Worm (Caenorhabditis elegans) whole organism, L4 larva: ENCODE measurements around the gene ZK1248.5.
"Not testable (repeated sequence)": the region's sequence is repeated elsewhere in the genome, so short reads cannot be mapped to it uniquely, and the experiment has no call there.

Source experiments
- F37D6.2 ChIP-seq: sonication (generic microtip); optimal IDR thresholded peaks from 2 replicates; lab custom pipeline; 2016; ENCODE audit warnings: mild to moderate bottlenecking, missing genetic modification characterization, missing compliant biosample characterization
- F49E8.2 ChIP-seq: sonication (generic microtip); optimal IDR thresholded peaks from 2 replicates; lab custom pipeline; 2016; ENCODE audit warnings: missing compliant biosample characterization, mild to moderate bottlenecking, missing genetic modification characterization, borderline replicate concordance
- R02D3.7 ChIP-seq: fragments of 150-350 bp; sonication (generic microtip); optimal IDR thresholded peaks from 3 replicates; lab custom pipeline; 2014; ENCODE audit warnings: missing biosample characterization, missing genetic modification characterization
- Y48G9A.11 ChIP-seq: fragments of 200-800 bp; sonication (Bioruptor generic); IDR thresholded peaks from 2 replicates; pipeline ENCODE4 v1.3.6; 2022; ENCODE audit warnings: missing genetic modification reagents, missing genetic modification characterization, missing compliant biosample characterization
- aha-1 ChIP-seq: fragments of 150-350 bp; peaks from one replicate; lab custom pipeline; 2014; ENCODE audit warnings: missing biosample characterization, missing genetic modification characterization
- aly-2 ChIP-seq: sonication (generic microtip); optimal IDR thresholded peaks from 2 replicates; lab custom pipeline; 2018; ENCODE audit warnings: missing biosample characterization, missing genetic modification characterization
- ceh-20 ChIP-seq: fragments of 200-800 bp; sonication (Bioruptor generic); IDR thresholded peaks from 2 replicates; pipeline ENCODE4 v1.3.6; 2022; ENCODE audit warnings: missing genetic modification reagents, missing genetic modification characterization, missing compliant biosample characterization
- ceh-44 ChIP-seq: fragments of 200-800 bp; sonication (Bioruptor generic); IDR thresholded peaks from 2 replicates; pipeline ENCODE4 v1.3.6; 2022; ENCODE audit warnings: missing genetic modification reagents, missing genetic modification characterization, missing compliant biosample characterization
- ceh-82 ChIP-seq: sonication (generic microtip); optimal IDR thresholded peaks from 2 replicates; lab custom pipeline; 2017; ENCODE audit warnings: missing biosample characterization, missing genetic modification characterization
- cey-2 ChIP-seq: sonication (generic microtip); optimal IDR thresholded peaks from 3 replicates; lab custom pipeline; 2017; ENCODE audit warnings: missing genetic modification characterization, mild to moderate bottlenecking, missing compliant biosample characterization, antibody characterized with exemption, borderline replicate concordance; ENCODE audit not compliant: insufficient read depth
- ctbp-1 ChIP-seq: fragments of 200-800 bp; sonication (Bioruptor generic); IDR thresholded peaks from 2 replicates; pipeline ENCODE4 v1.3.6; 2022; ENCODE audit warnings: missing genetic modification reagents, missing genetic modification characterization, missing compliant biosample characterization
- daf-12 ChIP-seq: fragments of 150-350 bp; optimal IDR thresholded peaks from 2 replicates; lab custom pipeline; 2014; ENCODE audit warnings: missing biosample characterization, missing genetic modification reagents, missing genetic modification characterization
- daf-16 ChIP-seq, 3 experiments: sonication (generic microtip); optimal IDR thresholded peaks; 2 replicates each; lab custom pipeline; 2016 to 2017; ENCODE audit warnings: missing genetic modification characterization in 3 of 3, missing genetic modification reagents in 3 of 3, mild to moderate bottlenecking in 2 of 3, missing compliant biosample characterization in 2 of 3, missing biosample characterization in 1 of 3, moderate library complexity in 1 of 3
- daf-19 ChIP-seq: fragments of 200-800 bp; sonication (Bioruptor generic); conservative IDR thresholded peaks from 2 replicates; pipeline ENCODE4 v1.3.6; 2022; ENCODE audit warnings: missing genetic modification characterization, missing compliant biosample characterization
- dmd-9 ChIP-seq: fragments of 200-800 bp; sonication (Bioruptor generic); IDR thresholded peaks from 2 replicates; pipeline ENCODE4 v1.3.6; 2022; ENCODE audit warnings: missing genetic modification reagents, missing genetic modification characterization, missing compliant biosample characterization
- dpl-1 ChIP-seq: fragments of 150-350 bp; optimal IDR thresholded peaks from 2 replicates; lab custom pipeline; 2014; ENCODE audit warnings: missing biosample characterization, missing genetic modification reagents, missing genetic modification characterization
- dve-1 ChIP-seq: sonication (generic microtip); optimal IDR thresholded peaks from 2 replicates; lab custom pipeline; 2017; ENCODE audit warnings: antibody characterized with exemption, mild to moderate bottlenecking, missing genetic modification characterization, missing compliant biosample characterization; ENCODE audit not compliant: insufficient read depth
- hif-1 ChIP-seq, 2 experiments: sonication (generic microtip); optimal IDR thresholded peaks; 2 replicates each; lab custom pipeline; 2016 to 2017; ENCODE audit warnings: missing compliant biosample characterization in 2 of 2, missing genetic modification characterization in 2 of 2, missing genetic modification reagents in 2 of 2, missing genotype in 2 of 2, mild to moderate bottlenecking in 1 of 2
- hlh-30 ChIP-seq: sonication (generic microtip); optimal IDR thresholded peaks from 2 replicates; lab custom pipeline; 2017; ENCODE audit warnings: antibody characterized with exemption, mild to moderate bottlenecking, missing genetic modification characterization, missing compliant biosample characterization; ENCODE audit not compliant: insufficient read depth
- hmg-1.1 ChIP-seq: fragments of 200-800 bp; sonication (Bioruptor generic); IDR thresholded peaks from 2 replicates; pipeline ENCODE4 v1.3.6; 2022; ENCODE audit warnings: missing genetic modification reagents, missing genetic modification characterization, missing compliant biosample characterization
- lim-7 ChIP-seq: fragments of 200-800 bp; sonication (Bioruptor generic); IDR thresholded peaks from 2 replicates; pipeline ENCODE4 v1.3.6; 2022; ENCODE audit warnings: missing genetic modification characterization, missing compliant biosample characterization
- lin-1 ChIP-seq: fragments of 200-800 bp; sonication (Bioruptor generic); IDR thresholded peaks from 2 replicates; pipeline ENCODE4 v1.3.6; 2022; ENCODE audit warnings: missing genetic modification reagents, missing genetic modification characterization, missing compliant biosample characterization
- lin-13 ChIP-seq: fragments of 150-350 bp; optimal IDR thresholded peaks from 2 replicates; lab custom pipeline; 2014; ENCODE audit warnings: missing biosample characterization, missing genetic modification reagents, missing genetic modification characterization
- lin-38 ChIP-seq: fragments of 200-800 bp; sonication (Bioruptor generic); IDR thresholded peaks from 2 replicates; pipeline ENCODE4 v1.3.6; 2022; ENCODE audit warnings: missing genetic modification reagents, missing genetic modification characterization, missing compliant biosample characterization
- lir-3 ChIP-seq: sonication (generic microtip); optimal IDR thresholded peaks from 2 replicates; lab custom pipeline; 2016; ENCODE audit warnings: mild to moderate bottlenecking, missing genetic modification characterization, missing compliant biosample characterization
- madf-5 ChIP-seq, 2 experiments: fragments of 200-800 bp; sonication (Bioruptor generic); IDR thresholded peaks; 2 replicates each; pipeline ENCODE4 v1.3.6; 2022; ENCODE audit warnings: missing compliant biosample characterization in 2 of 2, missing genetic modification characterization in 2 of 2
- mes-2 ChIP-seq: sonication (generic microtip); optimal IDR thresholded peaks from 2 replicates; lab custom pipeline; 2016; ENCODE audit warnings: missing genotype, mild to moderate bottlenecking, missing genetic modification characterization, missing compliant biosample characterization; ENCODE audit not compliant: poor library complexity, severe bottlenecking
- nhr-111 ChIP-seq: fragments of 200-800 bp; sonication (Bioruptor generic); optimal IDR thresholded peaks from 2 replicates; lab custom pipeline; 2018; ENCODE audit warnings: mild to moderate bottlenecking, missing genetic modification characterization, missing compliant biosample characterization
- nhr-237 ChIP-seq: sonication (generic microtip); optimal IDR thresholded peaks from 2 replicates; lab custom pipeline; 2017; ENCODE audit warnings: missing biosample characterization, missing genetic modification characterization
- nhr-28 ChIP-seq: fragments of 150-350 bp; optimal IDR thresholded peaks from 2 replicates; lab custom pipeline; 2014; ENCODE audit warnings: missing biosample characterization, missing genetic modification characterization
- nhr-76 ChIP-seq: fragments of 150-350 bp; optimal IDR thresholded peaks from 2 replicates; lab custom pipeline; 2014; ENCODE audit warnings: missing biosample characterization, missing genetic modification characterization
- nhr-77 ChIP-seq: fragments of 150-350 bp; optimal IDR thresholded peaks from 2 replicates; lab custom pipeline; 2014; ENCODE audit warnings: missing biosample characterization, missing genetic modification characterization
- php-3 ChIP-seq: fragments of 200-800 bp; sonication (Bioruptor generic); IDR thresholded peaks from 2 replicates; pipeline ENCODE4 v1.3.6; 2022; ENCODE audit warnings: missing genetic modification reagents, missing genetic modification characterization, missing compliant biosample characterization
- pqm-1 ChIP-seq: sonication (generic microtip); optimal IDR thresholded peaks from 2 replicates; lab custom pipeline; 2017; ENCODE audit warnings: missing biosample characterization, missing genetic modification characterization
- set-16 ChIP-seq: fragments of 200-800 bp; sonication (Bioruptor generic); IDR thresholded peaks from 2 replicates; pipeline ENCODE4 v1.3.6; 2022; ENCODE audit warnings: missing genetic modification reagents, missing genetic modification characterization, missing compliant biosample characterization
- skn-1 ChIP-seq: fragments of 150-350 bp; optimal IDR thresholded peaks from 2 replicates; lab custom pipeline; 2014; ENCODE audit warnings: missing biosample characterization, missing genetic modification characterization
- snpc-1.2 ChIP-seq: fragments of 200-800 bp; sonication (Bioruptor generic); IDR thresholded peaks from 2 replicates; pipeline ENCODE4 v1.3.6; 2022; ENCODE audit warnings: missing genetic modification reagents, missing genetic modification characterization, missing compliant biosample characterization
- spr-3 ChIP-seq: fragments of 200-800 bp; sonication (Bioruptor generic); optimal IDR thresholded peaks from 2 replicates; lab custom pipeline; 2018; ENCODE audit warnings: mild to moderate bottlenecking, missing genetic modification characterization, missing compliant biosample characterization
- tra-1 ChIP-seq: fragments of 200-800 bp; sonication (Bioruptor generic); IDR thresholded peaks from 2 replicates; pipeline ENCODE4 v1.3.6; 2022; ENCODE audit warnings: missing genetic modification reagents, missing genetic modification characterization, missing compliant biosample characterization
- unc-130 ChIP-seq: sonication (generic microtip); optimal IDR thresholded peaks from 2 replicates; lab custom pipeline; 2016; ENCODE audit warnings: missing genetic modification reagents, missing genetic modification characterization, missing compliant biosample characterization
- vab-7 ChIP-seq: fragments of 200-800 bp; sonication (Bioruptor generic); IDR thresholded peaks from 2 replicates; pipeline ENCODE4 v1.3.6; 2022; ENCODE audit warnings: missing genetic modification reagents, missing genetic modification characterization, missing compliant biosample characterization
- zfp-2 ChIP-seq: sonication (generic microtip); optimal IDR thresholded peaks from 2 replicates; lab custom pipeline; 2016; ENCODE audit warnings: mild to moderate bottlenecking, missing genetic modification characterization, missing compliant biosample characterization
- zip-11 ChIP-seq: fragments of 200-800 bp; sonication (Bioruptor generic); IDR thresholded peaks from 2 replicates; pipeline ENCODE4 v1.3.6; 2022; ENCODE audit warnings: missing genetic modification characterization, missing compliant biosample characterization

ZK1248.5 gene

DNA sequence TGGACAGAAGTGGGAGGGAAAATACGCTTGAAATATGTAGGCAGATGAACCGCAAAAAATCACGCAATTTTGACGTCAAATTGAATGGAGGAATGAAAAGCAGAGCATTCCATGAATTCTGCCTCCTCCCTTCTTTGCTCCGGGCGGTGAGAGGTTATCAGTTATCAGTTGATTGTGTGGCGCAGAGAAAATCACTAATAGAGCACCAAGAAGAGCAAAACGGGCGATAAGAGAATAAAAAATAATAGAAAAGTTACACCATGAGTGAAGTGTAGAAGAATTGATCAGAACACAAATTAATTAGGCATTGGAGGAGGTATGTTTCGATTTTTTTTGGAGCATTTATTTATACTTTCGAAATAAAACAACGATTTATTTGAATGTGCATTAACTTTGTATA is 3.8 kb upstream of the ZK1248.5 start (continued):
- TF ChIP-seq nhr-77 (tag; lab: Kevin White, UChicago) (peak; percentile 52), hmg-1.1 (GFP tag; lab: Robert Waterston, UW) (no peak), nhr-237 (tag; lab: Kevin White, UChicago) (no peak), ctbp-1 (no peak), unc-130 (GFP tag; lab: Kevin White, UChicago) (no peak), daf-19 (GFP tag; lab: Robert Waterston, UW) (no peak), dve-1 (tag; lab: Kevin White, UChicago) (peak; percentile 28), spr-3 (GFP tag; lab: Kevin White, UChicago) (no peak), snpc-1.2 (no peak), lin-13 (GFP tag; lab: Kevin White, UChicago) (no peak)
- TF ChIP-seq, all 104 proteins: peak for 9

DNA sequence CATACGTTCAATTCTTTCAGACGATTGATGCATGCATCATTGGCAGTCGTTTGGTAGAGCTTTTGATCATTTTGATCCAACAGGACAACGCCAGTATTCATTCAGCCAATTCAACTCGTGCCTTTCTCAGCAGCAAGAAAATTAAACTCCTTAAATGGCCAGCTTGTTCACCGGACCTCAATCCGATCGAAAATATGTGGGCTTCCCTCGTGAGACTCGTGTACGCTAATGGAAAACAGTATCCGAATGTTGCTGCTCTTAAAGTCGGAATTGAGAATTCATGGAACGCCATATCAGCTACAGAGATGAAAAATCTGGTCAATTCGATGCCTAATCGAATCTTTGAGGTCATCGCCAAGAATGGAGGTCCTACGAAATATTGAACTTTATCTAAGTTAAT is 5.1 kb downstream of the ZK1248.5 start, which contains the start of gene wago-5:
Gene wago-5 (minus strand): TSS at position 101 of the 400 bp plus-strand sequence.
- TF ChIP-seq ceh-20; dmd-9; vab-7 (GFP tag; lab: Robert Waterston, UW): not testable (repeated sequence)

DNA sequence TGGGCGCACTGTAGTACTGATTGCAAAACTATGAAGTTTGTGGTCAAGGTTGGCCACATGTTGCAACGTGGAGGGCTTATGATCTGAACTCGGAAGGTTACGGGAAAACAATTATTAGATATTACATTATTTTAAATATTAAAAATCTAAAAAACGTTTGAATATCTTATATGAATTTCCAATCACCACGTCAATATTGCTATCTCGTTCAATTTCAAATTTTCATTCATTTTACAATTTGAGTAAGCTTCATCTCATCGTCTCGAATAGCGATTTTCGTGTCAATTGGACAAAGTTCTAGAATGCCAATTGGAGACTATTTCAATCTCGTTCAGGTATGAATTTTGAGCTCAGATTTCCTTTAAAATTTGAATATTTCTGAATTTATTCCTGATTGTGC is 6.0 kb downstream of the ZK1248.5 start, which contains the start of gene ZK1248.20:
Gene ZK1248.20 (plus strand): TSS at position 301 of the 400 bp plus-strand sequence.
- no peak for TF ChIP-seq aha-1 (tag; lab: Kevin White, UChicago)
- no peak for TF ChIP-seq nhr-237 (tag; lab: Kevin White, UChicago)
- no peak for TF ChIP-seq zfp-2 (tag; lab: Kevin White, UChicago)
- no peak for TF ChIP-seq ceh-44 (GFP tag; lab: Robert Waterston, UW)
- TF ChIP-seq php-3, result no peak
- no peak for TF ChIP-seq ceh-82
- no peak for TF ChIP-seq zip-11 (GFP tag; lab: Robert Waterston, UW)
- no peak for TF ChIP-seq nhr-76 (tag; lab: Kevin White, UChicago)
- TF ChIP-seq lin-38, result no peak
- TF ChIP-seq R02D3.7 (tag; lab: Kevin White, UChicago), result no peak

DNA sequence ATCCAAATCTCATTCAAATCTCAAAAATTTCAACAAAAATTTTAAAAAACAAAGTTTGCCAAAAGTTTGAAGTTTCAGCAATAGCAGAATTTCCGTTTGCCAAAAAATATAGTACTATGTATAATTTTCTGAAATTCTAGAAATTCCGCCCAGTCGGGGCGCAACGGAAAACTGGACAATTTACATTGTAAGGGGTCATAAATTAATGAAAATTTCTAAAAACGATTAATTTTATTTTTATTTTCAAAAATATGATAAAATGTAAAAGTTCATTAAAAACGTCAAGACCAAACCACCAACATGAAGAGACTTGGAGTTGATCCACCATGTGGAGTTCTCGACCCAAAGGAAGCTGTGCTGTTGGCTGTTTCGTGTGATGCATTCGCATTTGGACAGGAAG is 8.0 kb downstream of the ZK1248.5 start, which contains the start of gene ZK1248.4:
Gene ZK1248.4 (plus strand): TSS at position 301 of the 400 bp plus-strand sequence.
- TF ChIP-seq lin-1 (GFP tag; lab: Robert Waterston, UW) (no peak), php-3 (no peak), hlh-30 (tag; lab: Kevin White, UChicago) (no peak), madf-5 (GFP tag; IDR thresholded peaks at IDR 0.05; lab: Robert Waterston, UW) (no peak), set-16 (GFP tag; lab: Robert Waterston, UW) (no peak), Y48G9A.11 (no peak), F49E8.2 (tag; lab: Kevin White, UChicago) (no peak), pqm-1 (no peak), skn-1 (tag; lab: Kevin White, UChicago) (no peak), nhr-111 (no peak)
- TF ChIP-seq, all 104 proteins: peak for 0

DNA sequence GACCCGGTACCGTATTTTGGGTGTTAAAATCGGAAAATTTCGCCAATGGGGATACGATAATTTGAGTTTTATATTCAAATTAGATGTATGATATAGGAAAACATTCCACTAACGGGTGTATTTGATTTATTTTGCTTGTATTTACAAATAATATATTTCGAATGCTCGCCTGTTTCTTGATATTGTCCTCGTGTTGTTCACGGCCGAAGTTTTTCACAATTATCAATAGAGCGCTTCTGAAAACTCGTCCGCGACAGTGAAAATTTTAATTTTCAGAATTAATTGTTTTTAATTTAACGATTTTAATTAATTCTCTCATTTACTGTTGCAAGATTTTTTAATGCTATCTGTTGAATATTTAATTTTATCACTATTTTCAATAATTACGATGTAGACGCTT is 9.3 kb downstream of the ZK1248.5 start:
- peak; percentile 25; the same call in 1 of the 2 replicates for TF ChIP-seq Y48G9A.11
- peak; percentile 97 for TF ChIP-seq mes-2
- peak; percentile 91 for TF ChIP-seq unc-130 (GFP tag; lab: Kevin White, UChicago)
- TF ChIP-seq lir-3, result no peak
- no peak for TF ChIP-seq lin-1 (GFP tag; lab: Robert Waterston, UW)
- 0 out of 2 replicates have a peak, but pooled peaks have one; percentile 40 for TF ChIP-seq dmd-9
- no peak for TF ChIP-seq daf-12 (tag; lab: Kevin White, UChicago)
- TF ChIP-seq nhr-28 (tag; lab: Kevin White, UChicago), result peak; percentile 22
- no peak for TF ChIP-seq lin-13 (GFP tag; lab: Kevin White, UChicago)
- 0 out of 2 replicates have a peak, but pooled peaks have one; percentile 21 for TF ChIP-seq tra-1 (GFP tag; lab: Robert Waterston, UW)
- no peak for TF ChIP-seq cey-2 (tag; lab: Kevin White, UChicago)
- peak; percentile 24 for TF ChIP-seq dpl-1 (GFP tag; lab: Kevin White, UChicago)
- no peak for TF ChIP-seq lim-7 (GFP tag; lab: Robert Waterston, UW)
- TF ChIP-seq hif-1 (tag; optimal IDR thresholded peaks at IDR 0.05; lab: Kevin White, UChicago), result peak in 1 of 2 experiments; percentile 54
- no peak for TF ChIP-seq aly-2
- TF ChIP-seq F49E8.2 (tag; lab: Kevin White, UChicago), result no peak
- TF ChIP-seq F37D6.2, result no peak
- no peak for TF ChIP-seq daf-16 (GFP tag; optimal IDR thresholded peaks at IDR 0.05; lab: Kevin White, UChicago)
- TF ChIP-seq daf-16 (tag; optimal IDR thresholded peaks at IDR 0.05; lab: Kevin White, UChicago), result no peak
